Worm (Caenorhabditis elegans) whole organism, young adult: ENCODE data around the gene cest-26.

Source experiments
- Y67H2A.10 ChIP-seq: fragments of 200-800 bp; sonication (Bioruptor generic); conservative IDR thresholded peaks from 2 replicates; pipeline ENCODE4 v1.3.6; 2022; ENCODE audit warnings: missing genetic modification reagents, missing genetic modification characterization, missing compliant biosample characterization
- hlh-26 ChIP-seq: fragments of 200-800 bp; sonication (Bioruptor generic); conservative IDR thresholded peaks from 2 replicates; pipeline ENCODE4 v1.3.6; 2022; ENCODE audit warnings: missing genetic modification reagents, missing genetic modification characterization, missing compliant biosample characterization
- madf-3 ChIP-seq: fragments of 200-800 bp; sonication (Bioruptor generic); IDR thresholded peaks from 2 replicates; pipeline ENCODE4 v1.3.6; 2022; ENCODE audit warnings: missing genetic modification reagents, missing genetic modification characterization, missing compliant biosample characterization
- nfya-1 ChIP-seq: sonication (generic microtip); optimal IDR thresholded peaks from 2 replicates; lab custom pipeline; 2017; ENCODE audit warnings: antibody characterized with exemption, missing compliant biosample characterization, missing genetic modification characterization, borderline replicate concordance; ENCODE audit not compliant: insufficient read depth
- nhr-179 ChIP-seq: sonication (generic microtip); optimal IDR thresholded peaks from 2 replicates; lab custom pipeline; 2016; ENCODE audit warnings: mild to moderate bottlenecking, missing genetic modification characterization, missing compliant biosample characterization
- tbx-9 ChIP-seq: sonication (generic microtip); optimal IDR thresholded peaks from 2 replicates; lab custom pipeline; 2016; ENCODE audit warnings: borderline replicate concordance, missing genetic modification characterization, inconsistent platforms, missing compliant biosample characterization
- ztf-22 ChIP-seq: fragments of 200-800 bp; sonication (Bioruptor generic); optimal IDR thresholded peaks from 2 replicates; lab custom pipeline; 2018; ENCODE audit warnings: mild to moderate bottlenecking, missing genetic modification characterization, moderate library complexity, missing compliant biosample characterization

DNA sequence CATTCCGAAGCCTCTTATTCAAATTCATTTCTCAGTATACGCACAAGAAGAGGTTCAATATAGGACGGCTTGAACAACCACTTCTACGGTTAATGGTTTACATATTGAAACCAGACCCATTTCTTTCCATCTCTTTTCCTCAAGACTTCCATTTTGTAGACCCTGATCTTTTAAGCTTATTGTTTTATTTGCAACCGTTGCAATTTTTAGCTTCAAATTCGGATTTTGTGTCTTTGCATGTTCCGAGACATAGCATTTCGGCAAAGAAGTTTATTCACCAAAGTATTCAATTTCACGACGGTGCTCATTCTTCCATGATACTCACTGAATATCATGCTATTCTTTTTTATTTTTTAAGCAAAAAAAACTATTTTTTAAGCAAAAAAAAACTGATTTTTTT is 28.8 kb upstream of the cest-26 start, which contains the start of gene nmur-3:
- no peak for TF ChIP-seq tbx-9 (tag; lab: Kevin White, UChicago)
- TF ChIP-seq nfya-1 (tag; lab: Kevin White, UChicago), result no peak
- no peak for TF ChIP-seq ztf-22 (GFP tag; lab: Kevin White, UChicago)
- TF ChIP-seq nhr-179 (tag; lab: Kevin White, UChicago), result no peak
- no peak for TF ChIP-seq madf-3 (GFP tag; lab: Robert Waterston, UW)
- TF ChIP-seq hlh-26 (GFP tag; lab: Robert Waterston, UW), result no peak
- no peak for TF ChIP-seq Y67H2A.10 (GFP tag; lab: Robert Waterston, UW)
